Worm (Caenorhabditis elegans): ENCODE results near the gene gex-4.

Gene gex-4

ce11 chrIII:12245570-12245969 is 27.1 kb upstream of the gex-4 start:
- TF ChIP-seq mec-3 (tag; optimal IDR thresholded peaks at IDR 0.05; ENCODE audit: borderline replicate concordance) = peak; percentile 35
- no peak for TF ChIP-seq zip-5 (tag; optimal IDR thresholded peaks at IDR 0.05)

ce11 chrIII:12235914-12236313 is 17.5 kb upstream of the gex-4 start, which contains the start of the genes grl-15 and fbxa-89:
Gene grl-15, minus strand, starts transcription at chrIII:12236014.
Gene fbxa-89, plus strand, starts transcription at chrIII:12236184.
- TF ChIP-seq npax-4 (tag; optimal IDR thresholded peaks at IDR 0.05) = no peak
- TF ChIP-seq elt-2 (tag; optimal IDR thresholded peaks at IDR 0.05) = no peak
- no peak for TF ChIP-seq gmeb-2 (tag; optimal IDR thresholded peaks at IDR 0.05)
- TF ChIP-seq hlh-8 (tag; optimal IDR thresholded peaks at IDR 0.05) = no peak
- no peak for TF ChIP-seq hlh-30 (tag; optimal IDR thresholded peaks at IDR 0.05; ENCODE audit: insufficient read depth)
- TF ChIP-seq che-1 (tag; optimal IDR thresholded peaks at IDR 0.05) = no peak
- TF ChIP-seq lim-6 (tag; optimal IDR thresholded peaks at IDR 0.05) = no peak
- no peak for TF ChIP-seq nhr-232 (tag; optimal IDR thresholded peaks at IDR 0.05)
- no peak for TF ChIP-seq ahr-1 (tag; optimal IDR thresholded peaks at IDR 0.05)
- TF ChIP-seq ceh-34 (tag; optimal IDR thresholded peaks at IDR 0.05) = no peak
- TF ChIP-seq ceh-19 (GFP tag; optimal IDR thresholded peaks at IDR 0.05) = no peak
- TF ChIP-seq eyg-1 (tag; optimal IDR thresholded peaks at IDR 0.05) = no peak
- no peak for TF ChIP-seq pax-1 (tag; optimal IDR thresholded peaks at IDR 0.05)
- TF ChIP-seq hlh-13 (GFP tag; optimal IDR thresholded peaks at IDR 0.05) = no peak
- TF ChIP-seq ceh-48 (tag; optimal IDR thresholded peaks at IDR 0.05) = no peak
- TF ChIP-seq ceh-31 (tag; optimal IDR thresholded peaks at IDR 0.05) = no peak

ce11 chrIII:12235359-12235758 is 16.9 kb upstream of the gex-4 start:
- no peak for TF ChIP-seq fax-1 (tag; optimal IDR thresholded peaks at IDR 0.05)
- no peak for TF ChIP-seq hlh-30 (tag; optimal IDR thresholded peaks at IDR 0.05; ENCODE audit: insufficient read depth)
- TF ChIP-seq ceh-48 (tag; optimal IDR thresholded peaks at IDR 0.05) = no peak
- TF ChIP-seq ztf-16 (tag; optimal IDR thresholded peaks at IDR 0.05) = no peak
- no peak for TF ChIP-seq ceh-6 (GFP tag; optimal IDR thresholded peaks at IDR 0.05)
- no peak for TF ChIP-seq ceh-9 (tag; optimal IDR thresholded peaks at IDR 0.05)
- TF ChIP-seq unc-3 (GFP tag; conservative IDR thresholded peaks at IDR 0.05) = no peak
- TF ChIP-seq unc-3 (tag; optimal IDR thresholded peaks at IDR 0.05) = no peak
- no peak for TF ChIP-seq mec-3 (tag; optimal IDR thresholded peaks at IDR 0.05; ENCODE audit: borderline replicate concordance)
- TF ChIP-seq ceh-45 (GFP tag; IDR thresholded peaks at IDR 0.05) = no peak
- TF ChIP-seq ceh-19 (GFP tag; optimal IDR thresholded peaks at IDR 0.05) = no peak
- no peak for TF ChIP-seq lin-11 (tag; optimal IDR thresholded peaks at IDR 0.05)
- no peak for TF ChIP-seq Y22D7AL.16 (tag; optimal IDR thresholded peaks at IDR 0.05)
- TF ChIP-seq unc-86 (tag; optimal IDR thresholded peaks at IDR 0.05) = no peak
- TF ChIP-seq C08G9.2 (tag; optimal IDR thresholded peaks at IDR 0.05) = no peak
- no peak for TF ChIP-seq fkh-6 (tag; optimal IDR thresholded peaks at IDR 0.05)

ce11 chrIII:12233493-12233892 is 15.1 kb upstream of the gex-4 start:
- TF ChIP-seq che-1 (tag; optimal IDR thresholded peaks at IDR 0.05) = no peak
- TF ChIP-seq gmeb-2 (tag; optimal IDR thresholded peaks at IDR 0.05) = no peak
- no peak for TF ChIP-seq fkh-6 (tag; optimal IDR thresholded peaks at IDR 0.05)
- TF ChIP-seq ceh-14 (tag; optimal IDR thresholded peaks at IDR 0.05) = no peak
- TF ChIP-seq ref-2 (tag; optimal IDR thresholded peaks at IDR 0.05) = no peak
- TF ChIP-seq ceh-6 (GFP tag; optimal IDR thresholded peaks at IDR 0.05) = no peak
- TF ChIP-seq pha-4 (tag; optimal IDR thresholded peaks at IDR 0.05) = no peak
- TF ChIP-seq sox-2 (GFP tag; IDR thresholded peaks at IDR 0.05) = no peak
- TF ChIP-seq ceh-48 (tag; optimal IDR thresholded peaks at IDR 0.05) = no peak
- TF ChIP-seq fax-1 (tag; optimal IDR thresholded peaks at IDR 0.05) = no peak
- TF ChIP-seq K09A11.1 (tag; optimal IDR thresholded peaks at IDR 0.05; ENCODE audit: insufficient read depth) = no peak
- no peak for TF ChIP-seq ceh-22 (tag; optimal IDR thresholded peaks at IDR 0.05)
- TF ChIP-seq pros-1 (tag; optimal IDR thresholded peaks at IDR 0.05) = no peak
- no peak for TF ChIP-seq hlh-8 (tag; optimal IDR thresholded peaks at IDR 0.05)
- no peak for TF ChIP-seq madf-2 (tag; optimal IDR thresholded peaks at IDR 0.05)
- no peak for TF ChIP-seq npax-4 (tag; optimal IDR thresholded peaks at IDR 0.05)
- no peak for TF ChIP-seq lim-6 (tag; optimal IDR thresholded peaks at IDR 0.05)
- no peak for TF ChIP-seq sox-4 (tag; optimal IDR thresholded peaks at IDR 0.05)
- TF ChIP-seq sdc-2 (tag; optimal IDR thresholded peaks at IDR 0.05) = no peak
- no peak for TF ChIP-seq pat-9 (tag; optimal IDR thresholded peaks at IDR 0.05)
